Worm (Caenorhabditis elegans) whole organism, L3 larva: Measurements from ENCODE around the gene sru-15.

Experiments used
- ceh-82 ChIP-seq: fragments of 150-350 bp; optimal IDR thresholded peaks from 2 replicates; lab custom pipeline; 2014; ENCODE audit warnings: missing biosample characterization, missing genetic modification characterization
- egl-27 ChIP-seq: sonication (generic microtip); optimal IDR thresholded peaks from 4 replicates; lab custom pipeline; 2017; ENCODE audit warnings: missing biosample characterization, missing genetic modification reagents, missing genetic modification characterization
- lin-15B ChIP-seq: fragments of 150-350 bp; optimal IDR thresholded peaks from 2 replicates; lab custom pipeline; 2014; ENCODE audit warnings: missing biosample characterization, missing genetic modification characterization
- lsy-12 ChIP-seq: sonication (generic microtip); optimal IDR thresholded peaks from 2 replicates; lab custom pipeline; 2016; ENCODE audit warnings: mild to moderate bottlenecking, missing genetic modification characterization, missing compliant biosample characterization
- mdl-1 ChIP-seq: fragments of 150-350 bp; optimal IDR thresholded peaks from 2 replicates; lab custom pipeline; 2014; ENCODE audit warnings: missing biosample characterization, missing genetic modification characterization
- nhr-12 ChIP-seq: fragments of 150-350 bp; optimal IDR thresholded peaks from 2 replicates; lab custom pipeline; 2014; ENCODE audit warnings: missing biosample characterization, missing genetic modification characterization

ce11 chrIV:17367294-17367693, 28.7 kb upstream of the sru-15 start, which contains the start of gene zipt-17:
- TF ChIP-seq mdl-1 (no peak), nhr-12 (tag; lab: Kevin White, UChicago) (no peak), lsy-12 (tag; lab: Kevin White, UChicago) (no peak), egl-27 (tag; lab: Kevin White, UChicago) (no peak), ceh-82 (tag; lab: Kevin White, UChicago) (no peak), lin-15B (tag; lab: Kevin White, UChicago) (no peak)
